Fruit fly (Drosophila melanogaster) whole organism, embryonic: ENCODE data around the gene CG10598.

ENCODE experiments used
- CG18262 ChIP-seq: fragments of 200-800 bp; optimal IDR thresholded peaks from 3 replicates; lab custom pipeline; 2019; ENCODE audit warnings: missing biosample characterization, mild to moderate bottlenecking, missing genetic modification characterization, moderate library complexity
- CG4820 ChIP-seq: fragments of 200-800 bp; sonication (Bioruptor generic); optimal IDR thresholded peaks from 3 replicates; lab custom pipeline; 2016; ENCODE audit warnings: missing biosample characterization, missing genetic modification characterization
- Hr39 ChIP-seq: fragments of >200 bp; optimal IDR thresholded peaks from 2 replicates; lab custom pipeline; 2017
- Rx ChIP-seq: fragments of 200-800 bp; sonication (Bioruptor generic); IDR thresholded peaks from 2 replicates; pipeline ENCODE4 v1.3.6; 2022; ENCODE audit warnings: missing biosample characterization, missing genetic modification characterization
- Vsx1 ChIP-seq: fragments of 200-800 bp; sonication (Bioruptor generic); optimal IDR thresholded peaks from 2 replicates; lab custom pipeline; 2017; ENCODE audit warnings: missing biosample characterization, mild to moderate bottlenecking, missing genetic modification characterization, missing genetic modification reagents
- YL-1 ChIP-seq: fragments of 200-800 bp; sonication (Bioruptor generic); optimal IDR thresholded peaks from 3 replicates; lab custom pipeline; 2017; ENCODE audit warnings: missing biosample characterization, mild to moderate bottlenecking, missing genetic modification characterization
- chm ChIP-seq: fragments of 200-800 bp; sonication (Bioruptor generic); IDR thresholded peaks from 2 replicates; pipeline ENCODE4 v1.3.6; 2022; ENCODE audit warnings: missing biosample characterization, missing genetic modification characterization
- croc ChIP-seq: fragments of 200-800 bp; sonication (Bioruptor generic); conservative IDR thresholded peaks from 3 replicates; pipeline ENCODE4 v1.3.6; 2022; ENCODE audit warnings: missing biosample characterization, missing genetic modification characterization
- gcm ChIP-seq: fragments of 200-800 bp; sonication (Bioruptor generic); optimal IDR thresholded peaks from 2 replicates; lab custom pipeline; 2019; ENCODE audit warnings: missing biosample characterization, mild to moderate bottlenecking, missing genetic modification characterization, moderate library complexity
- rib ChIP-seq: fragments of 200-800 bp; sonication (Bioruptor generic); IDR thresholded peaks from 2 replicates; pipeline ENCODE4 v1.3.6; 2022; ENCODE audit warnings: missing biosample characterization, missing genetic modification characterization
- sens-2 ChIP-seq: fragments of 200-800 bp; sonication (Bioruptor generic); IDR thresholded peaks from 2 replicates; pipeline ENCODE4 v1.3.6; 2022; ENCODE audit warnings: missing biosample characterization, missing genetic modification characterization
- slbo ChIP-seq: fragments of 200-800 bp; sonication (Bioruptor generic); IDR thresholded peaks from 2 replicates; pipeline ENCODE4 v1.3.6; 2022; ENCODE audit warnings: missing biosample characterization, missing genetic modification characterization
- usp ChIP-seq: fragments of >200 bp; optimal IDR thresholded peaks from 2 replicates; lab custom pipeline; 2017; ENCODE audit warnings: missing biosample characterization, missing genetic modification characterization
- wek ChIP-seq: fragments of 200-800 bp; sonication (Bioruptor generic); optimal IDR thresholded peaks from 3 replicates; lab custom pipeline; 2018; ENCODE audit warnings: missing biosample characterization, mild to moderate bottlenecking, missing genetic modification characterization, moderate library complexity

DNA sequence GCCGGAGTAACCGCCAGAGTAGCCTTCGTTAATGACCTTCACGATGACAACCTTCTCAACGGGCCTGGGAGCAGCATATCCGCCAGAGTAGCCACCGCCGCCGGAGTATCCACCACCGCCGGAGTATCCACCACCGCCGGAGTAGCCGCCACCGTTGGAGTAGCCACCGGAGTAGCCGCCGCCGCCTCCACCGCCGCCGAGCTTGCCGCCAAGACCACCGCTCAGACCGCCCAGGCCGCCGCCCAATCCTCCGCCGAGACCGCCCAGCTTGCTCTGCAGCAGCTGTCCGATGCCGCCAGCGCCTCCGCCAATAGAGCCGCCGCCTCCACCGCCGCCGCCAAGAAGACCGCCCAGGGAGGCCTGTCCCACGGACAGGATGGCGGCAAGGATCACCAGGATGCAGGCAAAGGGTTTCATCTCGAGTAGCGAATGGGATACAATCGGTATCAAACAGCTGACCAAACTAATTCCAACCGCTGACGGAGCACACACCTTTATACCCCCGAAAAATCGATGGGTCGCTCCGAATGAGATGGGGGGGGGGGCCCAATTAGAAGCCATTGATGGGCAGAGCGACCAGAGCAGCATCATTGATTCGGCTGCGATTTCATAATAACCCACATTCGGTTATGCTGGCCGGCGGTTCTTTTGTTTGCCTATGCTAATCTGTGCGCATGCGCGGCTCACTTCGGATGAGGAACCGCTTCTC, 541 bp downstream of the CG10598 start:
- TF ChIP-seq rib (GFP tag; lab: Robert Waterston, UW) (no peak), Rx (GFP tag; lab: Robert Waterston, UW) (no peak), CG4820 (GFP tag; lab: Kevin White, UChicago) (no peak), Hr39 (lab: Kevin White, UChicago) (no peak), YL-1 (GFP tag; lab: Kevin White, UChicago) (no peak), Vsx1 (GFP tag; lab: Kevin White, UChicago) (no peak), chm (GFP tag; lab: Robert Waterston, UW) (no peak), slbo (GFP tag; lab: Robert Waterston, UW) (no peak), gcm (GFP tag; lab: Kevin White, UChicago) (no peak), croc (no peak), wek (GFP tag; lab: Kevin White, UChicago) (no peak), CG18262 (tag; lab: Kevin White, UChicago) (no peak), sens-2 (GFP tag; lab: Robert Waterston, UW) (no peak), usp (GFP tag; lab: Kevin White, UChicago) (no peak)
